Fruit fly (Drosophila melanogaster): Measurements from ENCODE around the gene AANATL3.

Gene AANATL3

dm6 chr2L:19987875-19988665 lies 37.5 kb downstream of the AANATL3 start:
- no peak for TF ChIP-seq h (optimal IDR thresholded peaks at IDR 0.05)
- no peak for TF ChIP-seq Sin3A (optimal IDR thresholded peaks at IDR 0.05)
- TF ChIP-seq ttk (optimal IDR thresholded peaks at IDR 0.05) = no peak
- TF ChIP-seq psq (optimal IDR thresholded peaks at IDR 0.05) = no peak
- no peak for TF ChIP-seq Myc (optimal IDR thresholded peaks at IDR 0.05)
- TF ChIP-seq insv (optimal IDR thresholded peaks at IDR 0.05) = no peak

Data from Kc167 (cell line).